Fruit fly (Drosophila melanogaster): ENCODE data around the gene CG16813.

The CG16813 gene

dm6 chr2L:13265776-13266175, 38.4 kb downstream of the CG16813 start, which contains the start of gene CG31848:
CG31848 (minus strand) TSS chr2L:13265876.
- no peak for TF ChIP-seq CG5204 (GFP tag; optimal IDR thresholded peaks at IDR 0.05)
- TF ChIP-seq ovo (GFP tag; optimal IDR thresholded peaks at IDR 0.05) = no peak
- TF ChIP-seq CG11617 (GFP tag; optimal IDR thresholded peaks at IDR 0.05) = no peak
- TF ChIP-seq Hr96 (GFP tag; optimal IDR thresholded peaks at IDR 0.05) = no peak
- no peak for TF ChIP-seq CG33017 (tag; optimal IDR thresholded peaks at IDR 0.05)
- TF ChIP-seq CG7101 (tag; optimal IDR thresholded peaks at IDR 0.05) = no peak
- TF ChIP-seq toe (GFP tag; optimal IDR thresholded peaks at IDR 0.05) = no peak
- TF ChIP-seq cnc (optimal IDR thresholded peaks at IDR 0.05) = no peak
- no peak for TF ChIP-seq Clk (GFP tag; optimal IDR thresholded peaks at IDR 0.05)
- no peak for TF ChIP-seq kay (GFP tag; ENCODE audit: borderline replicate concordance)

dm6 chr2L:13266627-13267026, 39.3 kb downstream of the CG16813 start:
- no peak for TF ChIP-seq Clk (GFP tag; optimal IDR thresholded peaks at IDR 0.05)
- TF ChIP-seq Mnt (GFP tag; optimal IDR thresholded peaks at IDR 0.05) = no peak
- no peak for TF ChIP-seq pad (GFP tag; optimal IDR thresholded peaks at IDR 0.05)
- no peak for TF ChIP-seq CG1620 (GFP tag; optimal IDR thresholded peaks at IDR 0.05)
- no peak for TF ChIP-seq Hr96 (GFP tag; optimal IDR thresholded peaks at IDR 0.05)
- no peak for TF ChIP-seq Crg-1 (GFP tag; optimal IDR thresholded peaks at IDR 0.05)
- TF ChIP-seq kay (GFP tag; ENCODE audit: borderline replicate concordance) = no peak
- TF ChIP-seq cic (GFP tag; optimal IDR thresholded peaks at IDR 0.05) = no peak

dm6 chr2L:13268040-13268652, 40.8 kb downstream of the CG16813 start:
- TF ChIP-seq Clk (GFP tag; optimal IDR thresholded peaks at IDR 0.05) = no peak
- no peak for TF ChIP-seq CG7045 (GFP tag; optimal IDR thresholded peaks at IDR 0.05)
- no peak for TF ChIP-seq pad (GFP tag; optimal IDR thresholded peaks at IDR 0.05)
- no peak for TF ChIP-seq toe (GFP tag; optimal IDR thresholded peaks at IDR 0.05)
- TF ChIP-seq Mnt (GFP tag; optimal IDR thresholded peaks at IDR 0.05) = no peak
- no peak for TF ChIP-seq CG1620 (GFP tag; optimal IDR thresholded peaks at IDR 0.05)
- no peak for TF ChIP-seq cic (GFP tag; optimal IDR thresholded peaks at IDR 0.05)
- TF ChIP-seq tj (GFP tag; optimal IDR thresholded peaks at IDR 0.05) = no peak
- TF ChIP-seq Crg-1 (GFP tag; optimal IDR thresholded peaks at IDR 0.05) = no peak
- no peak for TF ChIP-seq ovo (GFP tag; optimal IDR thresholded peaks at IDR 0.05)
- TF ChIP-seq bab1 (GFP tag; optimal IDR thresholded peaks at IDR 0.05) = no peak
- TF ChIP-seq CG7101 (tag; optimal IDR thresholded peaks at IDR 0.05) = no peak
- TF ChIP-seq CG11617 (GFP tag; optimal IDR thresholded peaks at IDR 0.05) = no peak
- TF ChIP-seq CG33017 (tag; optimal IDR thresholded peaks at IDR 0.05) = no peak
- TF ChIP-seq CG12768 (GFP tag; optimal IDR thresholded peaks at IDR 0.05) = no peak
- no peak for TF ChIP-seq cnc (optimal IDR thresholded peaks at IDR 0.05)
- no peak for TF ChIP-seq kay (GFP tag; ENCODE audit: borderline replicate concordance)
- TF ChIP-seq CG14711 (tag; optimal IDR thresholded peaks at IDR 0.05) = no peak
- no peak for TF ChIP-seq CG5204 (GFP tag; optimal IDR thresholded peaks at IDR 0.05)
- TF ChIP-seq Hr96 (GFP tag; optimal IDR thresholded peaks at IDR 0.05) = no peak

dm6 chr2L:13272541-13272940, 45.2 kb downstream of the CG16813 start:
- TF ChIP-seq CG5204 (GFP tag; optimal IDR thresholded peaks at IDR 0.05) (no peak), CG7101 (tag; optimal IDR thresholded peaks at IDR 0.05) (no peak), tj (GFP tag; optimal IDR thresholded peaks at IDR 0.05) (no peak), Clk (GFP tag; optimal IDR thresholded peaks at IDR 0.05) (no peak), Hr96 (GFP tag; optimal IDR thresholded peaks at IDR 0.05) (no peak), kay (GFP tag; ENCODE audit: borderline replicate concordance) (no peak), CG14711 (tag; optimal IDR thresholded peaks at IDR 0.05) (no peak)
